Fruit fly (Drosophila melanogaster) whole organism, embryonic: ENCODE measurements around the gene CG10510.
A peak's percentile ranks its signal among the peaks of the same experiment; 100 is the strongest.

ENCODE experiments used
- Aef1 ChIP-seq: fragments of 200-800 bp; sonication (Bioruptor generic); IDR thresholded peaks from 3 replicates; pipeline ENCODE4 v1.3.6; 2022; ENCODE audit warnings: missing biosample characterization, missing genetic modification characterization
- Atf6 ChIP-seq: fragments of 200-800 bp; sonication (Bioruptor generic); IDR thresholded peaks from 2 replicates; pipeline ENCODE4 v1.3.6; 2022; ENCODE audit warnings: missing biosample characterization, missing genetic modification characterization
- BEAF-32 ChIP-seq: fragments of 200-800 bp; sonication (Bioruptor generic); optimal IDR thresholded peaks from 3 replicates; lab custom pipeline; 2017; ENCODE audit warnings: missing biosample characterization, missing genetic modification characterization, mild to moderate bottlenecking, moderate library complexity, missing genetic modification reagents
- CG10267 ChIP-seq: fragments of 200-800 bp; sonication (Bioruptor generic); optimal IDR thresholded peaks from 2 replicates; lab custom pipeline; 2018; ENCODE audit warnings: missing biosample characterization, mild to moderate bottlenecking, missing genetic modification characterization, moderate library complexity
- CG10431 ChIP-seq: fragments of 200-800 bp; sonication (Bioruptor generic); optimal IDR thresholded peaks from 3 replicates; lab custom pipeline; 2018; ENCODE audit warnings: missing biosample characterization, mild to moderate bottlenecking, missing genetic modification characterization
- CG12236 ChIP-seq: fragments of 200-800 bp; sonication (Bioruptor generic); optimal IDR thresholded peaks from 2 replicates; lab custom pipeline; 2016; ENCODE audit warnings: missing biosample characterization, missing genetic modification characterization
- CG14014 ChIP-seq: fragments of 200-800 bp; sonication (Bioruptor generic); IDR thresholded peaks from 2 replicates; pipeline ENCODE4 v1.3.6; 2022; ENCODE audit warnings: missing biosample characterization, missing genetic modification characterization
- CG17186 ChIP-seq: fragments of 200-800 bp; sonication (Bioruptor generic); optimal IDR thresholded peaks from 3 replicates; lab custom pipeline; 2017; ENCODE audit warnings: missing biosample characterization, missing genetic modification reagents, missing genetic modification characterization
- CG17568 ChIP-seq: fragments of 200-800 bp; sonication (Bioruptor generic); optimal IDR thresholded peaks from 2 replicates; lab custom pipeline; 2018; ENCODE audit warnings: missing biosample characterization, mild to moderate bottlenecking, missing genetic modification characterization, moderate library complexity
- CG1792 ChIP-seq: fragments of 200-800 bp; sonication (Bioruptor generic); optimal IDR thresholded peaks from 2 replicates; lab custom pipeline; 2016; ENCODE audit warnings: missing biosample characterization, missing genetic modification characterization
- CG6175 ChIP-seq: fragments of 200-800 bp; sonication (Bioruptor generic); IDR thresholded peaks from 3 replicates; pipeline ENCODE4 v1.3.6; 2022; ENCODE audit warnings: missing biosample characterization, missing genetic modification characterization
- CG7357 ChIP-seq: fragments of 200-800 bp; sonication (Bioruptor generic); IDR thresholded peaks from 3 replicates; pipeline ENCODE4 v1.3.6; 2022; ENCODE audit warnings: missing biosample characterization, missing genetic modification characterization
- Deaf1 ChIP-seq: fragments of 200-800 bp; optimal IDR thresholded peaks from 3 replicates; lab custom pipeline; 2019; ENCODE audit warnings: missing biosample characterization, mild to moderate bottlenecking, missing genetic modification characterization, moderate library complexity
- Dll ChIP-seq: fragments of 200-800 bp; sonication (Bioruptor generic); IDR thresholded peaks from 4 replicates; pipeline ENCODE4 v1.3.6; 2022; ENCODE audit warnings: missing biosample characterization, missing genetic modification characterization; ENCODE audit not compliant: partially characterized antibody
- HLH54F ChIP-seq: fragments of 200-800 bp; sonication (Bioruptor generic); optimal IDR thresholded peaks from 3 replicates; lab custom pipeline; 2016; ENCODE audit warnings: missing biosample characterization, missing genetic modification characterization
- HmgD ChIP-seq: fragments of 200-800 bp; sonication (Bioruptor generic); optimal IDR thresholded peaks from 3 replicates; lab custom pipeline; 2016; ENCODE audit warnings: missing biosample characterization, missing genetic modification characterization
- HmgZ ChIP-seq: fragments of 200-800 bp; sonication (Bioruptor generic); optimal IDR thresholded peaks from 2 replicates; lab custom pipeline; 2018; ENCODE audit warnings: missing biosample characterization, mild to moderate bottlenecking, missing genetic modification characterization
- Lhr ChIP-seq: fragments of 200-800 bp; sonication (Bioruptor generic); optimal IDR thresholded peaks from 3 replicates; lab custom pipeline; 2017; ENCODE audit warnings: mild to moderate bottlenecking, missing biosample characterization, missing genetic modification reagents, missing genetic modification characterization
- Lpt ChIP-seq: fragments of >200 bp; optimal IDR thresholded peaks from 2 replicates; lab custom pipeline; 2018; ENCODE audit warnings: missing biosample characterization, missing genetic modification characterization
- MBD-R2 ChIP-seq: fragments of 200-800 bp; sonication (Bioruptor generic); IDR thresholded peaks from 2 replicates; pipeline ENCODE4 v1.3.6; 2022; ENCODE audit warnings: missing biosample characterization, missing genetic modification characterization
- NC2α ChIP-seq: fragments of 200-800 bp; sonication (Bioruptor generic); optimal IDR thresholded peaks from 2 replicates; lab custom pipeline; 2016; ENCODE audit warnings: missing biosample characterization, missing genetic modification characterization
- NK7.1 ChIP-seq: fragments of 200-800 bp; sonication (Bioruptor generic); optimal IDR thresholded peaks from 3 replicates; lab custom pipeline; 2016; ENCODE audit warnings: missing biosample characterization, missing genetic modification characterization
- Oli ChIP-seq: fragments of 200-800 bp; sonication (Bioruptor generic); optimal IDR thresholded peaks from 2 replicates; lab custom pipeline; 2018; ENCODE audit warnings: missing biosample characterization, mild to moderate bottlenecking, missing genetic modification characterization, moderate library complexity
- Ravus ChIP-seq: fragments of 200-800 bp; sonication (Bioruptor generic); IDR thresholded peaks from 2 replicates; pipeline ENCODE4 v1.3.6; 2022; ENCODE audit warnings: missing biosample characterization, missing genetic modification characterization
- amos ChIP-seq: fragments of 200-800 bp; sonication (Bioruptor generic); IDR thresholded peaks from 2 replicates; pipeline ENCODE4 v1.3.6; 2022; ENCODE audit warnings: missing biosample characterization, missing genetic modification characterization; ENCODE audit not compliant: partially characterized antibody
- cas ChIP-seq: fragments of 200-800 bp; sonication (Bioruptor generic); IDR thresholded peaks from 2 replicates; pipeline ENCODE4 v1.3.6; 2022; ENCODE audit warnings: missing biosample characterization, missing genetic modification characterization
- esg ChIP-seq: fragments of 200-800 bp; sonication (Bioruptor generic); conservative IDR thresholded peaks from 2 replicates; pipeline ENCODE4 v1.3.6; 2022; ENCODE audit warnings: missing biosample characterization, missing genetic modification characterization
- fd96Cb ChIP-seq: fragments of 200-800 bp; sonication (Bioruptor generic); optimal IDR thresholded peaks from 2 replicates; lab custom pipeline; 2018; ENCODE audit warnings: missing biosample characterization, mild to moderate bottlenecking, missing genetic modification characterization, moderate library complexity
- gro ChIP-seq: fragments of 200-800 bp; sonication (Bioruptor generic); optimal IDR thresholded peaks from 2 replicates; lab custom pipeline; 2016; ENCODE audit warnings: missing biosample characterization, missing genetic modification characterization
- jing ChIP-seq: fragments of 200-800 bp; sonication (Bioruptor generic); optimal IDR thresholded peaks from 2 replicates; lab custom pipeline; 2018; ENCODE audit warnings: missing biosample characterization, mild to moderate bottlenecking, missing genetic modification characterization
- nerfin-2 ChIP-seq: fragments of 200-800 bp; sonication (Bioruptor generic); IDR thresholded peaks from 2 replicates; pipeline ENCODE4 v1.3.6; 2022; ENCODE audit warnings: missing biosample characterization, missing genetic modification characterization; ENCODE audit not compliant: partially characterized antibody
- nom ChIP-seq: fragments of 200-800 bp; sonication (Bioruptor generic); optimal IDR thresholded peaks from 2 replicates; lab custom pipeline; 2017; ENCODE audit warnings: missing biosample characterization, missing genetic modification characterization, mild to moderate bottlenecking, moderate library complexity, missing genetic modification reagents
- pnt ChIP-seq: fragments of 200-800 bp; sonication (Bioruptor generic); optimal IDR thresholded peaks from 3 replicates; lab custom pipeline; 2016; ENCODE audit warnings: missing biosample characterization, missing genetic modification characterization
- repo ChIP-seq: fragments of 200-800 bp; sonication (Bioruptor generic); optimal IDR thresholded peaks from 2 replicates; lab custom pipeline; 2016; ENCODE audit warnings: missing biosample characterization, missing genetic modification characterization
- sc ChIP-seq, 3 experiments: fragments of >200 bp in 2 of 3; fragments of 200-800 bp in 1 of 3; sonication (Bioruptor generic) in 1 of 3; optimal IDR thresholded peaks; 2 replicates in 2 of 3; 3 replicates in 1 of 3; lab custom pipeline; 2017; ENCODE audit warnings: mild to moderate bottlenecking in 1 of 3, missing biosample characterization in 1 of 3, missing genetic modification characterization in 1 of 3, missing genetic modification reagents in 1 of 3
- schlank ChIP-seq: fragments of 200-800 bp; sonication (Bioruptor generic); optimal IDR thresholded peaks from 2 replicates; lab custom pipeline; 2018; ENCODE audit warnings: missing biosample characterization, mild to moderate bottlenecking, missing genetic modification characterization
- sd ChIP-seq: fragments of 200-800 bp; sonication (Bioruptor generic); optimal IDR thresholded peaks from 3 replicates; lab custom pipeline; 2018; ENCODE audit warnings: missing biosample characterization, mild to moderate bottlenecking, missing genetic modification characterization, moderate library complexity
- sens-2 ChIP-seq: fragments of 200-800 bp; sonication (Bioruptor generic); IDR thresholded peaks from 2 replicates; pipeline ENCODE4 v1.3.6; 2022; ENCODE audit warnings: missing biosample characterization, missing genetic modification characterization
- seq ChIP-seq: fragments of 200-800 bp; sonication (Bioruptor generic); IDR thresholded peaks from 2 replicates; pipeline ENCODE4 v1.3.6; 2022; ENCODE audit warnings: missing biosample characterization, missing genetic modification characterization
- sima ChIP-seq: fragments of 200-800 bp; sonication (Bioruptor generic); optimal IDR thresholded peaks from 2 replicates; lab custom pipeline; 2016; ENCODE audit warnings: missing biosample characterization, missing genetic modification characterization
- ssp ChIP-seq: fragments of 200-800 bp; sonication (Bioruptor generic); IDR thresholded peaks from 2 replicates; pipeline ENCODE4 v1.3.6; 2022; ENCODE audit warnings: missing biosample characterization, missing genetic modification characterization
- wek ChIP-seq: fragments of 200-800 bp; sonication (Bioruptor generic); optimal IDR thresholded peaks from 3 replicates; lab custom pipeline; 2018; ENCODE audit warnings: missing biosample characterization, mild to moderate bottlenecking, missing genetic modification characterization, moderate library complexity
- zen2 ChIP-seq: fragments of 200-800 bp; sonication (Bioruptor generic); IDR thresholded peaks from 3 replicates; pipeline ENCODE4 v1.3.6; 2022; ENCODE audit warnings: missing biosample characterization, missing genetic modification characterization; ENCODE audit not compliant: partially characterized antibody
- zfh2 ChIP-seq: fragments of 200-800 bp; sonication (Bioruptor generic); optimal IDR thresholded peaks from 2 replicates; lab custom pipeline; 2016; ENCODE audit warnings: missing biosample characterization, missing genetic modification characterization

Gene CG10510

DNA sequence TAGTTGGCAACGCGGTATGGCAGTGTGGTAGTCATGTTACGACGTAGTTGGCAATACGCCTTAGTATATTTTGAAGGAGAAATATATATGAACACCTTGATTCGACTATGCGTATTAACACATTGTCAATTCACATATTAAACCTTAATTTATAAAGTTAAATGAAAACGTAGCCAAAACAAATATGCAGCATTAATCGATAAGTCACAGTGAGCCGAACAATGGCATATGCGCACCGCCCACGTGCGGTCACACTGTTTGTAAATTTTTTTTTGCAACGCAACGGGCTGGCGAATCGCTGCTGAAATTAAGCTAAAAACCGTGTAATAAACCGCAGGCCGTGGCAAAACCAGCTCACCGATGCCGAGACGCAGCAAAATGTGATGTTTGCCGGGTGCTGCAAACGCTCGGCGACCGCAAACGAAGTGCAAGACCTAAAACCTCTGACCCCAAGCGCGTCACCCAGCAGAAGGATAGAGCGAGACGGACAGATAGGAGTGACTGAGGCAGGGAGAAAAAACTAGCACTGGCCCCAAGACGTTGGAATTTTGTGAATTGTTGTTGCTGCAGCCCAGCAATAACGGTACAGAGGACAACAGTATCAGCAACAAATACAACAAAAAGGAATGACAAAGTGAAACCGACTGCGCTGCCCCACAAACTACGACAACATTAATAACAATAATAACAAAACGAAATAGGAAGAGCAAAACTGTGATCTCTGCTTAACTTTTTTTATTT, 34.2 kb downstream of the CG10510 start (continued):
- peak; percentile 69 for TF ChIP-seq CG17186 (GFP tag; lab: Kevin White, UChicago)
- no peak for TF ChIP-seq CG1792 (GFP tag; lab: Kevin White, UChicago)
- TF ChIP-seq wek (GFP tag; lab: Kevin White, UChicago): no peak
- no peak for TF ChIP-seq CG17568
- TF ChIP-seq gro (GFP tag; lab: Kevin White, UChicago): no peak
- no peak for TF ChIP-seq schlank (tag; lab: Kevin White, UChicago)
- TF ChIP-seq zfh2 (GFP tag; lab: Kevin White, UChicago): no peak
- peak; percentile 37 for TF ChIP-seq HmgZ (tag; lab: Kevin White, UChicago)
- TF ChIP-seq sens-2 (GFP tag; lab: Robert Waterston, UW): no peak
- TF ChIP-seq sima (GFP tag; lab: Kevin White, UChicago): no peak
- TF ChIP-seq amos: 0 out of 2 replicates have a peak, but pooled peaks have one; percentile 25
- TF ChIP-seq pnt (GFP tag; lab: Kevin White, UChicago): no peak
- peak; percentile 50 for TF ChIP-seq ssp (GFP tag; lab: Robert Waterston, UW)
- TF ChIP-seq CG14014 (GFP tag; lab: Robert Waterston, UW): no peak
- no peak for TF ChIP-seq Oli (tag; lab: Kevin White, UChicago)
- TF ChIP-seq, all 482 proteins: peak for 107

dm6 chr3L:21174962-21175361, 34.9 kb downstream of the CG10510 start:
- TF ChIP-seq nom (peak; percentile 39), HLH54F (no peak)

DNA sequence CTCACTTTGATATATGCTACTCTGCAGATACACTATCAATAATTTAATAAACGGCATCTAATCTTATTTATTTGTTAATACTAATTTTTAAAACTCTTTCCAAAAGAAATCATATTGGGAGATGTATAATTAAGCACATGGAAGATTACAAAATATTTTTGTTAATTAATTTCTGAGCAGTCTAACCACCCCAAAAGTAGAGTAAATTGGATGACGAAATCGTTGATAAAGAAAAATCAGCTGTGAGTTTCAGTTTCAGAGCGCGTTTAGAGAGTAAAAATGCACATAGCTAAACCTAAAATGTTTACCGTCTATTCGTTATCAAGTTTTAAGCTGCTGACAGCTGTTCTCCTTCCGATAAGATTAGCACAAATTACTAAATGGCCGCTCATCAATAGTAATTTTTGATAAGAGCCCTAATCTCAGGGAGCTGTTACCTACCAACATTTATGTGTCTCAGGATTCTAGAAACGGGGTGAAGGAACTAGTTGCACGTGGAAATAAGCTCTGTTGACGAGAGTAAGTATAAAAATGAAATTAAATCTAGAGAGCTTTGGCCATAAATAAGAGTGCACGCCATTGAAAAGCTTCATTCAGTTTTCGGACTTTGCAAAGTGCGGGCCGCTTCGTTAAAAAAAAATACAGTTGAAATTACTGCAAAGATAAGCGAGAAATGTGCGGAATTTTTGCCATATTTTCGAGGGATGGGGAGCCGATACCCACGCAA, 37.2 kb downstream of the CG10510 start, which contains the start of the genes chb and AsnS:
TSS of gene chb (plus strand) at position 327 of the 727 bp plus-strand sequence.
TSS of gene AsnS (plus strand) at position 592 of the 727 bp plus-strand sequence.
- TF ChIP-seq CG7357 (peak; percentile 76), amos (no peak), Atf6 (peak; percentile 94), repo (GFP tag; lab: Kevin White, UChicago) (peak; percentile 59), CG10267 (tag; lab: Kevin White, UChicago) (peak; percentile 83), nerfin-2 (GFP tag; lab: Robert Waterston, UW) (no peak), CG10431 (GFP tag; lab: Kevin White, UChicago) (no peak), seq (peak; percentile 89), fd96Cb (tag; lab: Kevin White, UChicago) (peak; percentile 94), MBD-R2 (GFP tag; lab: Robert Waterston, UW) (peak; percentile 52), Lpt (no peak), Dll (GFP tag; lab: Robert Waterston, UW) (no peak), HmgD (no peak), esg (GFP tag; lab: Robert Waterston, UW) (peak; percentile 89), CG6175 (GFP tag; lab: Robert Waterston, UW) (peak; percentile 63; the same call in 1 of the 3 replicates), zen2 (no peak), CG14014 (GFP tag; lab: Robert Waterston, UW) (peak; percentile 93), sd (tag; lab: Kevin White, UChicago) (peak; percentile 76), sc (optimal IDR thresholded peaks at IDR 0.05; lab: Kevin White, UChicago) (no peak), sc (GFP tag; optimal IDR thresholded peaks at IDR 0.05; lab: Kevin White, UChicago) (peak; percentile 62), Ravus (GFP tag; lab: Robert Waterston, UW) (peak; percentile 87), NK7.1 (GFP tag; lab: Kevin White, UChicago) (peak; percentile 56), Lhr (GFP tag; lab: Kevin White, UChicago) (peak; percentile 50), NC2α (GFP tag; lab: Kevin White, UChicago) (peak; percentile 20), Aef1 (GFP tag; lab: Robert Waterston, UW) (peak; percentile 95), Deaf1 (tag; lab: Kevin White, UChicago) (no peak), HmgZ (tag; lab: Kevin White, UChicago) (peak; percentile 93), jing (peak; percentile 64), cas (peak; percentile 83), CG12236 (GFP tag; lab: Kevin White, UChicago) (peak; percentile 55), BEAF-32 (GFP tag; lab: Kevin White, UChicago) (no peak)
